Worm (Caenorhabditis elegans): Measurements from ENCODE around the gene T07A9.14.

The T07A9.14 gene

ce11 chrIV:386576-386975 lies at the start of gene T07A9.14:
T07A9.14 (plus strand) TSS chrIV:386699.
- TF ChIP-seq him-1 (tag; optimal IDR thresholded peaks at IDR 0.05) (no peak), W03F9.2 (tag; optimal IDR thresholded peaks at IDR 0.05) (no peak), dao-5 (tag; optimal IDR thresholded peaks at IDR 0.05) (no peak)

ce11 chrIV:337128-337646 lies 49.3 kb upstream of the T07A9.14 start, which contains the start of gene pxmp-4:
pxmp-4 (minus strand) TSS chrIV:337178.
- TF ChIP-seq him-1 (tag; optimal IDR thresholded peaks at IDR 0.05) (no peak), dao-5 (tag; optimal IDR thresholded peaks at IDR 0.05) (no peak), W03F9.2 (tag; optimal IDR thresholded peaks at IDR 0.05) (peak; percentile 41)

ce11 chrIV:338192-338831 lies 48.2 kb upstream of the T07A9.14 start:
- TF ChIP-seq W03F9.2 (tag; optimal IDR thresholded peaks at IDR 0.05) (no peak), dao-5 (tag; optimal IDR thresholded peaks at IDR 0.05) (no peak), him-1 (tag; optimal IDR thresholded peaks at IDR 0.05) (no peak)

- TF ChIP-seq dao-5 (tag; optimal IDR thresholded peaks at IDR 0.05) (no peak), him-1 (tag; optimal IDR thresholded peaks at IDR 0.05) (no peak), W03F9.2 (tag; optimal IDR thresholded peaks at IDR 0.05) (no peak)
Measured at ce11 chrIV:339508-339907, 47.0 kb upstream of the T07A9.14 start, which contains the start of gene cdh-8. cdh-8 (plus strand) TSS chrIV:339808.

ce11 chrIV:343279-343678 lies 43.2 kb upstream of the T07A9.14 start:
- TF ChIP-seq dao-5 (tag; optimal IDR thresholded peaks at IDR 0.05) (no peak), him-1 (tag; optimal IDR thresholded peaks at IDR 0.05) (no peak)

- no peak for TF ChIP-seq him-1 (tag; optimal IDR thresholded peaks at IDR 0.05)
- no peak for TF ChIP-seq dao-5 (tag; optimal IDR thresholded peaks at IDR 0.05)
- TF ChIP-seq W03F9.2 (tag; optimal IDR thresholded peaks at IDR 0.05), result no peak
Measured at ce11 chrIV:364983-365382, 21.5 kb upstream of the T07A9.14 start.

- no peak for TF ChIP-seq him-1 (tag; optimal IDR thresholded peaks at IDR 0.05)
- TF ChIP-seq dao-5 (tag; optimal IDR thresholded peaks at IDR 0.05), result no peak
- no peak for TF ChIP-seq W03F9.2 (tag; optimal IDR thresholded peaks at IDR 0.05)
Measured at ce11 chrIV:366406-366805, 20.1 kb upstream of the T07A9.14 start.

- TF ChIP-seq dao-5 (tag; optimal IDR thresholded peaks at IDR 0.05) (no peak), W03F9.2 (tag; optimal IDR thresholded peaks at IDR 0.05) (no peak), him-1 (tag; optimal IDR thresholded peaks at IDR 0.05) (no peak)
Measured at ce11 chrIV:372146-372789, 14.2 kb upstream of the T07A9.14 start.

- no peak for TF ChIP-seq dao-5 (tag; optimal IDR thresholded peaks at IDR 0.05)
- TF ChIP-seq W03F9.2 (tag; optimal IDR thresholded peaks at IDR 0.05), result no peak
- no peak for TF ChIP-seq him-1 (tag; optimal IDR thresholded peaks at IDR 0.05)
Measured at ce11 chrIV:373963-374362, 12.5 kb upstream of the T07A9.14 start.

ce11 chrIV:375915-376314 lies 10.6 kb upstream of the T07A9.14 start, which contains the start of gene fln-1:
fln-1 (minus strand) TSS chrIV:376015.
- no peak for TF ChIP-seq W03F9.2 (tag; optimal IDR thresholded peaks at IDR 0.05)
- TF ChIP-seq him-1 (tag; optimal IDR thresholded peaks at IDR 0.05), result no peak
- TF ChIP-seq dao-5 (tag; optimal IDR thresholded peaks at IDR 0.05), result no peak

ce11 chrIV:377791-378190 lies 8.7 kb upstream of the T07A9.14 start:
- TF ChIP-seq W03F9.2 (tag; optimal IDR thresholded peaks at IDR 0.05) (no peak), dao-5 (tag; optimal IDR thresholded peaks at IDR 0.05) (no peak), him-1 (tag; optimal IDR thresholded peaks at IDR 0.05) (no peak)

ce11 chrIV:378367-378766 lies 8.1 kb upstream of the T07A9.14 start:
- TF ChIP-seq W03F9.2 (tag; optimal IDR thresholded peaks at IDR 0.05), result no peak
- no peak for TF ChIP-seq him-1 (tag; optimal IDR thresholded peaks at IDR 0.05)
- TF ChIP-seq dao-5 (tag; optimal IDR thresholded peaks at IDR 0.05), result no peak

ce11 chrIV:378838-379237 lies 7.7 kb upstream of the T07A9.14 start:
- no peak for TF ChIP-seq him-1 (tag; optimal IDR thresholded peaks at IDR 0.05)
- no peak for TF ChIP-seq W03F9.2 (tag; optimal IDR thresholded peaks at IDR 0.05)
- no peak for TF ChIP-seq dao-5 (tag; optimal IDR thresholded peaks at IDR 0.05)

- no peak for TF ChIP-seq him-1 (tag; optimal IDR thresholded peaks at IDR 0.05)
- no peak for TF ChIP-seq dao-5 (tag; optimal IDR thresholded peaks at IDR 0.05)
- TF ChIP-seq W03F9.2 (tag; optimal IDR thresholded peaks at IDR 0.05), result no peak
Measured at ce11 chrIV:379605-380004, 6.9 kb upstream of the T07A9.14 start.

Data from whole organism, L4/young adult.